Worm (Caenorhabditis elegans) whole organism, L1 larva: ENCODE measurements around the gene Y62H9A.12.

Source experiments
- C16A3.4 ChIP-seq: fragments of 150-350 bp; optimal IDR thresholded peaks from 2 replicates; lab custom pipeline; 2014; ENCODE audit warnings: missing biosample characterization, missing genetic modification characterization
- F16B12.6 ChIP-seq: fragments of 150-350 bp; optimal IDR thresholded peaks from 2 replicates; lab custom pipeline; 2014; ENCODE audit warnings: missing biosample characterization, missing genetic modification characterization
- Y116A8C.19 ChIP-seq: sonication (generic microtip); optimal IDR thresholded peaks from 2 replicates; lab custom pipeline; 2016; ENCODE audit warnings: missing compliant biosample characterization, missing genetic modification characterization, borderline replicate concordance
- aha-1 ChIP-seq: fragments of 150-350 bp; optimal IDR thresholded peaks from 2 replicates; lab custom pipeline; 2014; ENCODE audit warnings: missing biosample characterization, missing genetic modification characterization
- alr-1 ChIP-seq: fragments of 200-800 bp; sonication (Bioruptor generic); optimal IDR thresholded peaks from 2 replicates; lab custom pipeline; 2018; ENCODE audit warnings: borderline replicate concordance, mild to moderate bottlenecking, missing genetic modification characterization, missing compliant biosample characterization
- aly-2 ChIP-seq: fragments of 150-350 bp; optimal IDR thresholded peaks from 2 replicates; lab custom pipeline; 2014; ENCODE audit warnings: missing biosample characterization, missing genetic modification characterization
- ceh-8 ChIP-seq: fragments of 200-800 bp; sonication (Bioruptor generic); optimal IDR thresholded peaks from 2 replicates; lab custom pipeline; 2018; ENCODE audit warnings: mild to moderate bottlenecking, missing genetic modification characterization, moderate library complexity, missing compliant biosample characterization
- ceh-82 ChIP-seq, 3 experiments: fragments of 150-350 bp in 1 of 3; sonication (generic microtip) in 2 of 3; optimal IDR thresholded peaks; 2 replicates each; lab custom pipeline; 2014 to 2017; ENCODE audit warnings: missing biosample characterization in 3 of 3, missing genetic modification characterization in 3 of 3
- ceh-88 ChIP-seq: fragments of 200-800 bp; sonication (Bioruptor generic); IDR thresholded peaks from 2 replicates; pipeline ENCODE4 v1.3.6; 2022; ENCODE audit warnings: missing genetic modification characterization, missing compliant biosample characterization
- ceh-90 ChIP-seq: sonication (generic microtip); optimal IDR thresholded peaks from 2 replicates; lab custom pipeline; 2016; ENCODE audit warnings: missing genetic modification characterization, missing compliant biosample characterization
- dpl-1 ChIP-seq, 3 experiments: fragments of 150-350 bp in 2 of 3; sonication (generic microtip) in 1 of 3; optimal IDR thresholded peaks; 2 replicates each; lab custom pipeline; 2014 to 2017; ENCODE audit warnings: missing biosample characterization in 3 of 3, missing genetic modification characterization in 3 of 3, missing genetic modification reagents in 3 of 3
- dsc-1 ChIP-seq: sonication (generic microtip); optimal IDR thresholded peaks from 2 replicates; lab custom pipeline; 2016; ENCODE audit warnings: mild to moderate bottlenecking, missing genetic modification characterization, missing compliant biosample characterization
- efl-1 ChIP-seq, 4 experiments: fragments of 150-350 bp; optimal IDR thresholded peaks in 3 of 4; peaks in 1 of 4; 1 replicate in 1 of 4; 2 replicates in 3 of 4; lab custom pipeline; 2014; ENCODE audit warnings: missing biosample characterization in 2 of 4, missing genetic modification characterization in 2 of 4, missing genetic modification reagents in 2 of 4
- egl-13 ChIP-seq: sonication (generic microtip); optimal IDR thresholded peaks from 2 replicates; lab custom pipeline; 2016; ENCODE audit warnings: missing genotype, missing genetic modification reagents, missing genetic modification characterization, missing compliant biosample characterization
- egl-27 ChIP-seq, 2 experiments: fragments of 150-350 bp in 1 of 2; sonication (generic microtip); optimal IDR thresholded peaks; 3 replicates each; lab custom pipeline; 2017 to 2018; ENCODE audit warnings: missing biosample characterization in 2 of 2, missing genetic modification characterization in 2 of 2, missing genetic modification reagents in 2 of 2
- elt-2 ChIP-seq: sonication (generic microtip); optimal IDR thresholded peaks from 2 replicates; lab custom pipeline; 2016; ENCODE audit warnings: missing genetic modification characterization, mild to moderate bottlenecking, inconsistent platforms, missing compliant biosample characterization, missing genetic modification reagents
- fkh-4 ChIP-seq: sonication (generic microtip); optimal IDR thresholded peaks from 2 replicates; lab custom pipeline; 2016; ENCODE audit warnings: missing compliant biosample characterization, missing genetic modification characterization, borderline replicate concordance
- lin-14 ChIP-seq: fragments of 200-800 bp; sonication (Bioruptor generic); optimal IDR thresholded peaks from 2 replicates; lab custom pipeline; 2018; ENCODE audit warnings: mild to moderate bottlenecking, missing genetic modification characterization, moderate library complexity, missing compliant biosample characterization
- lin-35 ChIP-seq, 2 experiments: fragments of 150-350 bp; optimal IDR thresholded peaks; 2 replicates each; lab custom pipeline; 2014; ENCODE audit warnings: missing biosample characterization in 2 of 2, missing genetic modification characterization in 2 of 2, missing genetic modification reagents in 2 of 2
- lir-3 ChIP-seq: sonication (generic microtip); optimal IDR thresholded peaks from 2 replicates; lab custom pipeline; 2016; ENCODE audit warnings: mild to moderate bottlenecking, missing genetic modification characterization, moderate library complexity, missing compliant biosample characterization; ENCODE audit not compliant: poor library complexity
- mab-9 ChIP-seq: fragments of 200-800 bp; sonication (Bioruptor generic); IDR thresholded peaks from 2 replicates; pipeline ENCODE4 v1.3.6; 2022; ENCODE audit warnings: missing genetic modification reagents, missing genetic modification characterization, missing compliant biosample characterization
- mdl-1 ChIP-seq, 2 experiments: fragments of 150-350 bp; optimal IDR thresholded peaks; 2 replicates each; lab custom pipeline; 2014 to 2017; ENCODE audit warnings: missing biosample characterization in 2 of 2, missing genetic modification characterization in 2 of 2, inconsistent platforms in 1 of 2
- mep-1 ChIP-seq: fragments of 150-350 bp; optimal IDR thresholded peaks from 2 replicates; lab custom pipeline; 2014; ENCODE audit warnings: missing biosample characterization, missing genetic modification characterization
- nhr-11 ChIP-seq: fragments of 150-350 bp; optimal IDR thresholded peaks from 2 replicates; lab custom pipeline; 2014; ENCODE audit warnings: missing biosample characterization, missing genetic modification characterization
- nhr-12 ChIP-seq: sonication (generic microtip); optimal IDR thresholded peaks from 2 replicates; lab custom pipeline; 2017; ENCODE audit warnings: missing biosample characterization, missing genetic modification characterization
- nhr-28 ChIP-seq: fragments of 150-350 bp; optimal IDR thresholded peaks from 2 replicates; lab custom pipeline; 2014; ENCODE audit warnings: missing biosample characterization, missing genetic modification characterization
- nhr-47 ChIP-seq: sonication (generic microtip); optimal IDR thresholded peaks from 2 replicates; lab custom pipeline; 2016; ENCODE audit warnings: mild to moderate bottlenecking, missing genetic modification characterization, moderate library complexity, missing compliant biosample characterization
- nhr-85 ChIP-seq: sonication (generic microtip); peaks from one replicate; lab custom pipeline; 2016; ENCODE audit warnings: missing genetic modification characterization, inconsistent platforms, missing compliant biosample characterization
- nhr-90 ChIP-seq: sonication (generic microtip); optimal IDR thresholded peaks from 2 replicates; lab custom pipeline; 2016; ENCODE audit warnings: mild to moderate bottlenecking, missing genetic modification characterization, missing compliant biosample characterization; ENCODE audit not compliant: poor library complexity
- pag-3 ChIP-seq: sonication (generic microtip); optimal IDR thresholded peaks from 2 replicates; lab custom pipeline; 2017; ENCODE audit warnings: missing genetic modification characterization, mild to moderate bottlenecking, missing compliant biosample characterization, antibody characterized with exemption, borderline replicate concordance; ENCODE audit not compliant: insufficient read depth
- rnt-1 ChIP-seq: sonication (generic microtip); optimal IDR thresholded peaks from 2 replicates; lab custom pipeline; 2016; ENCODE audit warnings: mild to moderate bottlenecking, missing genetic modification characterization, moderate library complexity, missing compliant biosample characterization
- snpc-4 ChIP-seq: fragments of 150-350 bp; optimal IDR thresholded peaks from 2 replicates; lab custom pipeline; 2014; ENCODE audit warnings: missing biosample characterization, missing genetic modification characterization
- snu-23 ChIP-seq: sonication (generic microtip); optimal IDR thresholded peaks from 2 replicates; lab custom pipeline; 2016; ENCODE audit warnings: missing genetic modification characterization, missing compliant biosample characterization
- sox-4 ChIP-seq: sonication (generic microtip); optimal IDR thresholded peaks from 2 replicates; lab custom pipeline; 2016; ENCODE audit warnings: missing genetic modification characterization, missing compliant biosample characterization
- sptf-1 ChIP-seq: fragments of 150-350 bp; optimal IDR thresholded peaks from 2 replicates; lab custom pipeline; 2014; ENCODE audit warnings: missing biosample characterization, missing genetic modification characterization
- swsn-7 ChIP-seq: sonication (generic microtip); optimal IDR thresholded peaks from 2 replicates; lab custom pipeline; 2016; ENCODE audit warnings: missing genetic modification characterization, missing compliant biosample characterization
- tbx-2 ChIP-seq: sonication (generic microtip); optimal IDR thresholded peaks from 2 replicates; lab custom pipeline; 2016; ENCODE audit warnings: missing genetic modification characterization, missing compliant biosample characterization
- tlp-1 ChIP-seq: fragments of 150-350 bp; optimal IDR thresholded peaks from 2 replicates; lab custom pipeline; 2014; ENCODE audit warnings: missing biosample characterization, missing genetic modification characterization
- unc-62 ChIP-seq: fragments of 150-350 bp; optimal IDR thresholded peaks from 2 replicates; lab custom pipeline; 2014; ENCODE audit warnings: missing biosample characterization, missing genetic modification reagents, missing genetic modification characterization
- unc-86 ChIP-seq: sonication (generic microtip); optimal IDR thresholded peaks from 2 replicates; lab custom pipeline; 2016; ENCODE audit warnings: missing genetic modification characterization, missing compliant biosample characterization
- xbp-1 ChIP-seq: sonication (generic microtip); optimal IDR thresholded peaks from 2 replicates; lab custom pipeline; 2016; ENCODE audit warnings: missing genetic modification characterization, missing compliant biosample characterization
- zip-4 ChIP-seq: fragments of 200-800 bp; sonication (Bioruptor generic); optimal IDR thresholded peaks from 2 replicates; lab custom pipeline; 2018; ENCODE audit warnings: mild to moderate bottlenecking, missing genetic modification characterization, moderate library complexity, missing compliant biosample characterization

Y62H9A.12 gene

ce11 chrX:11946788-11947463 is 33.0 kb downstream of the Y62H9A.12 start, which contains the start of gene nfya-1 (continued):
- TF ChIP-seq ceh-8 (peak; percentile 5), mab-9 (GFP tag; lab: Robert Waterston, UW) (no peak), nhr-11 (tag; lab: Kevin White, UChicago) (no peak), ceh-88 (no peak), tlp-1 (tag; lab: Kevin White, UChicago) (no peak), alr-1 (no peak)

ce11 chrX:11948184-11948894 is 34.4 kb downstream of the Y62H9A.12 start, which contains the start of gene lsd-1:
lsd-1 (plus strand) TSS chrX:11948844.
- TF ChIP-seq nhr-90 (peak; percentile 8), nhr-85 (tag; lab: Kevin White, UChicago) (peak; percentile 68), dsc-1 (tag; lab: Kevin White, UChicago) (peak; percentile 16), nhr-47 (tag; lab: Kevin White, UChicago) (peak; percentile 45), dpl-1 (GFP tag; optimal IDR thresholded peaks at IDR 0.05; lab: Kevin White, UChicago) (peak in 2 of 3 experiments; percentile 28 to 32), sptf-1 (tag; lab: Kevin White, UChicago) (no peak), lin-35 (GFP tag; optimal IDR thresholded peaks at IDR 0.05; lab: Kevin White, UChicago) (peak; percentile 29 to 56), efl-1 (optimal IDR thresholded peaks at IDR 0.05; lab: Kevin White, UChicago) (peak; percentile 22 to 23), efl-1 (GFP tag; optimal IDR thresholded peaks at IDR 0.05 in 1 of 2; lab: Kevin White, UChicago) (peak in 1 of 2 experiments; percentile 4), F16B12.6 (tag; lab: Kevin White, UChicago) (peak; percentile 92), lir-3 (tag; lab: Kevin White, UChicago) (no peak), xbp-1 (peak; percentile 10), mab-9 (GFP tag; lab: Robert Waterston, UW) (no peak), C16A3.4 (tag; lab: Kevin White, UChicago) (peak; percentile 28), egl-13 (tag; lab: Kevin White, UChicago) (peak; percentile 9), fkh-4 (tag; lab: Kevin White, UChicago) (no peak), tbx-2 (tag; lab: Kevin White, UChicago) (peak; percentile 21), tlp-1 (tag; lab: Kevin White, UChicago) (no peak), ceh-82 (tag; optimal IDR thresholded peaks at IDR 0.05; lab: Kevin White, UChicago) (peak in 1 of 3 experiments; percentile 5), rnt-1 (tag; lab: Kevin White, UChicago) (peak; percentile 60), swsn-7 (tag; lab: Kevin White, UChicago) (peak; percentile 28), nhr-12 (no peak)

ce11 chrX:11952129-11952528 is 38.2 kb downstream of the Y62H9A.12 start:
- no peak for TF ChIP-seq nhr-85 (tag; lab: Kevin White, UChicago)
- TF ChIP-seq snpc-4 (tag; lab: Kevin White, UChicago): no peak
- TF ChIP-seq aha-1 (tag; lab: Kevin White, UChicago): no peak
- no peak for TF ChIP-seq lin-14 (GFP tag; lab: Kevin White, UChicago)
- no peak for TF ChIP-seq rnt-1 (tag; lab: Kevin White, UChicago)
- TF ChIP-seq Y116A8C.19 (tag; lab: Kevin White, UChicago): no peak
- TF ChIP-seq zip-4 (GFP tag; lab: Kevin White, UChicago): no peak

ce11 chrX:11953229-11953628 is 39.3 kb downstream of the Y62H9A.12 start, which contains the start of gene T08D10.4:
T08D10.4 (minus strand) TSS chrX:11953329.
- TF ChIP-seq unc-86 (no peak), nhr-28 (tag; lab: Kevin White, UChicago) (no peak), egl-27 (tag; optimal IDR thresholded peaks at IDR 0.05; lab: Kevin White, UChicago) (no peak), elt-2 (tag; lab: Kevin White, UChicago) (no peak), C16A3.4 (tag; lab: Kevin White, UChicago) (no peak), ceh-90 (tag; lab: Kevin White, UChicago) (no peak), sox-4 (tag; lab: Kevin White, UChicago) (no peak), nhr-85 (tag; lab: Kevin White, UChicago) (no peak), unc-62 (GFP tag; lab: Kevin White, UChicago) (no peak), efl-1 (optimal IDR thresholded peaks at IDR 0.05; lab: Kevin White, UChicago) (no peak), efl-1 (GFP tag; optimal IDR thresholded peaks at IDR 0.05 in 1 of 2; lab: Kevin White, UChicago) (no peak), sptf-1 (tag; lab: Kevin White, UChicago) (no peak), lir-3 (tag; lab: Kevin White, UChicago) (no peak), aly-2 (tag; lab: Kevin White, UChicago) (no peak), egl-13 (tag; lab: Kevin White, UChicago) (no peak), mdl-1 (tag; optimal IDR thresholded peaks at IDR 0.05; lab: Kevin White, UChicago) (no peak), pag-3 (tag; lab: Kevin White, UChicago) (no peak), snu-23 (GFP tag; lab: Kevin White, UChicago) (no peak), mep-1 (tag; lab: Kevin White, UChicago) (no peak), F16B12.6 (tag; lab: Kevin White, UChicago) (no peak), ceh-88 (no peak)
- TF ChIP-seq, all 84 proteins: peak for 0
